Worm (Caenorhabditis elegans) whole organism, late embryonic: Measurements from ENCODE around the gene C44C10.7.

Source experiments
- hlh-30 ChIP-seq: sonication (generic microtip); optimal IDR thresholded peaks from 2 replicates; lab custom pipeline; 2017; ENCODE audit warnings: antibody characterized with exemption, missing genetic modification characterization, missing compliant biosample characterization; ENCODE audit not compliant: insufficient read depth
- odd-2 ChIP-seq: sonication (generic microtip); optimal IDR thresholded peaks from 2 replicates; lab custom pipeline; 2017; ENCODE audit warnings: antibody characterized with exemption, mild to moderate bottlenecking, missing genetic modification characterization, missing compliant biosample characterization
- pha-4 ChIP-seq: fragments of 150-350 bp; optimal IDR thresholded peaks from 2 replicates; lab custom pipeline; 2018; ENCODE audit warnings: missing biosample characterization, missing genetic modification reagents, missing genetic modification characterization

DNA sequence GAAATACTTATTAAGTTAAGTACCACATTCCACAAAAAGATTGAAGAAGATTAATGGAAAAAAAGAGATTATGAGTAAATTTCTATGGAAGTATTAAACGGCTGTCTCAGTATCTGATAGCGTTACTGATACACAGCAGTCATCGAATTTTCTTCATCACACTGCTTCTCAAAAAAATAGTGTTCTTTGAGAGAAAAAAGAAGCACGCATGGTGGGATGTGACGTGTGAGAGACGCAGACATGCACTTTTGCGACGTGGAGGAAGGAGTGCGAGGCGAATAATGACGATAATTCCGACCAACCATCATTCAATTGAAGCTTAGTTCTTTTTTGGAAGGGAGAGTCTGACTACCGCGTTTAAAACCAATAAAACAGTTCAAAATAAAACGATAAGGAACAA is 22.2 kb upstream of the C44C10.7 start, which contains the start of gene C44C10.11:
- TF ChIP-seq hlh-30 (tag; lab: Kevin White, UChicago) (no peak), pha-4 (no peak), odd-2 (tag; lab: Kevin White, UChicago) (no peak)
